Fruit fly (Drosophila melanogaster): ENCODE data around the gene LpR1.

LpR1 gene

dm6 chr3R:25763005-25763404 is at the start of gene LpR1:
LpR1 (minus strand) TSS chr3R:25763105.
- no peak for TF ChIP-seq rgr (GFP tag; optimal IDR thresholded peaks at IDR 0.05)
- no peak for TF ChIP-seq dl (GFP tag; optimal IDR thresholded peaks at IDR 0.05; ENCODE audit: insufficient read depth in 1 of 2, partially characterized antibody in 2 of 2)
- TF ChIP-seq psq (GFP tag; optimal IDR thresholded peaks at IDR 0.05) = no peak
- TF ChIP-seq Dif (GFP tag; optimal IDR thresholded peaks at IDR 0.05; ENCODE audit: partially characterized antibody) = no peak
- no peak for TF ChIP-seq fru (GFP tag; optimal IDR thresholded peaks at IDR 0.05)
- no peak for TF ChIP-seq CG9705 (GFP tag; optimal IDR thresholded peaks at IDR 0.05)
- no peak for TF ChIP-seq dsf (GFP tag; optimal IDR thresholded peaks at IDR 0.05; ENCODE audit: borderline replicate concordance)
- no peak for TF ChIP-seq sage (GFP tag; optimal IDR thresholded peaks at IDR 0.05)

- TF ChIP-seq ey (GFP tag; optimal IDR thresholded peaks at IDR 0.05) (no peak), Rel (GFP tag; optimal IDR thresholded peaks at IDR 0.05) (no peak), Rel (tag; optimal IDR thresholded peaks at IDR 0.05) (no peak), dl (GFP tag; optimal IDR thresholded peaks at IDR 0.05; ENCODE audit: insufficient read depth in 1 of 2, partially characterized antibody in 2 of 2) (no peak), h (GFP tag; optimal IDR thresholded peaks at IDR 0.05) (no peak), usp (GFP tag; optimal IDR thresholded peaks at IDR 0.05) (no peak), Dif (GFP tag; optimal IDR thresholded peaks at IDR 0.05; ENCODE audit: partially characterized antibody) (no peak), pan (optimal IDR thresholded peaks at IDR 0.05) (no peak), N (GFP tag; optimal IDR thresholded peaks at IDR 0.05) (no peak), CG9705 (GFP tag; optimal IDR thresholded peaks at IDR 0.05) (no peak), lola (GFP tag; optimal IDR thresholded peaks at IDR 0.05) (no peak), GATAd (GFP tag; optimal IDR thresholded peaks at IDR 0.05) (no peak), jim (GFP tag; optimal IDR thresholded peaks at IDR 0.05) (no peak), Dfd (GFP tag; optimal IDR thresholded peaks at IDR 0.05) (no peak), br (GFP tag; optimal IDR thresholded peaks at IDR 0.05) (no peak), dmrt93B (GFP tag; optimal IDR thresholded peaks at IDR 0.05) (no peak), brk (GFP tag; optimal IDR thresholded peaks at IDR 0.05) (no peak), Mio (GFP tag; optimal IDR thresholded peaks at IDR 0.05) (no peak), woc (GFP tag; optimal IDR thresholded peaks at IDR 0.05) (no peak)
Measured at dm6 chr3R:25811611-25812010, 48.7 kb upstream of the LpR1 start, which contains the start of the genes Acam and CG17770. Acam (plus strand) TSS chr3R:25811911. CG17770 (plus strand) TSS chr3R:25811911.

dm6 chr3R:25810796-25811195 is 47.9 kb upstream of the LpR1 start, which contains the start of gene CG5024:
CG5024 (plus strand) TSS chr3R:25811096.
- TF ChIP-seq Dif (GFP tag; optimal IDR thresholded peaks at IDR 0.05; ENCODE audit: partially characterized antibody) (no peak), jim (GFP tag; optimal IDR thresholded peaks at IDR 0.05) (no peak), Mio (GFP tag; optimal IDR thresholded peaks at IDR 0.05) (no peak), sv (GFP tag; optimal IDR thresholded peaks at IDR 0.05) (no peak), Jra (GFP tag; optimal IDR thresholded peaks at IDR 0.05) (no peak), woc (GFP tag; optimal IDR thresholded peaks at IDR 0.05) (no peak), Hr78 (GFP tag; optimal IDR thresholded peaks at IDR 0.05) (no peak), psq (GFP tag; optimal IDR thresholded peaks at IDR 0.05) (no peak), ey (GFP tag; optimal IDR thresholded peaks at IDR 0.05) (no peak), usp (GFP tag; optimal IDR thresholded peaks at IDR 0.05) (no peak), pan (optimal IDR thresholded peaks at IDR 0.05) (no peak), Dfd (GFP tag; optimal IDR thresholded peaks at IDR 0.05) (no peak), Hr83 (GFP tag; optimal IDR thresholded peaks at IDR 0.05; ENCODE audit: poor library complexity, severe bottlenecking) (no peak), CG32264 (GFP tag; optimal IDR thresholded peaks at IDR 0.05) (no peak), HLH106 (tag; optimal IDR thresholded peaks at IDR 0.05) (no peak), Myc (optimal IDR thresholded peaks at IDR 0.05) (no peak), OdsH (GFP tag; optimal IDR thresholded peaks at IDR 0.05) (no peak), Rel (GFP tag; optimal IDR thresholded peaks at IDR 0.05) (no peak), Rel (tag; optimal IDR thresholded peaks at IDR 0.05) (no peak), dl (GFP tag; optimal IDR thresholded peaks at IDR 0.05; ENCODE audit: insufficient read depth in 1 of 2, partially characterized antibody in 2 of 2) (no peak), Abd-B (GFP tag; optimal IDR thresholded peaks at IDR 0.05) (no peak)

dm6 chr3R:25806145-25806544 is 43.2 kb upstream of the LpR1 start, which contains the start of gene BG642167:
BG642167 (plus strand) TSS chr3R:25806445.
- TF ChIP-seq usp (GFP tag; optimal IDR thresholded peaks at IDR 0.05) (no peak), Hnf4 (GFP tag; optimal IDR thresholded peaks at IDR 0.05) (no peak), Rel (GFP tag; optimal IDR thresholded peaks at IDR 0.05) (no peak), Rel (tag; optimal IDR thresholded peaks at IDR 0.05) (no peak), CG9705 (GFP tag; optimal IDR thresholded peaks at IDR 0.05) (no peak), HLH106 (tag; optimal IDR thresholded peaks at IDR 0.05) (no peak), jim (GFP tag; optimal IDR thresholded peaks at IDR 0.05) (no peak), dmrt93B (GFP tag; optimal IDR thresholded peaks at IDR 0.05) (no peak), Mio (GFP tag; optimal IDR thresholded peaks at IDR 0.05) (no peak), Vsx2 (GFP tag; optimal IDR thresholded peaks at IDR 0.05; ENCODE audit: partially characterized antibody) (no peak), br (GFP tag; optimal IDR thresholded peaks at IDR 0.05) (no peak), Sp1 (GFP tag; optimal IDR thresholded peaks at IDR 0.05) (no peak), Hr83 (GFP tag; optimal IDR thresholded peaks at IDR 0.05; ENCODE audit: poor library complexity, severe bottlenecking) (no peak), psq (GFP tag; optimal IDR thresholded peaks at IDR 0.05) (no peak), rgr (GFP tag; optimal IDR thresholded peaks at IDR 0.05) (no peak), Dfd (GFP tag; optimal IDR thresholded peaks at IDR 0.05) (no peak)
